Worm (Caenorhabditis elegans) whole organism, midembryonic: Measurements from ENCODE around the gene C08B6.5.

Experiments
- cog-1 ChIP-seq: sonication (generic microtip); optimal IDR thresholded peaks from 2 replicates; lab custom pipeline; 2016; ENCODE audit warnings: missing genetic modification characterization, missing compliant biosample characterization
- flt-1 ChIP-seq: fragments of 200-800 bp; sonication (Bioruptor generic); IDR thresholded peaks from 2 replicates; pipeline ENCODE4 v1.3.6; 2022; ENCODE audit warnings: missing genetic modification characterization, missing compliant biosample characterization
- klf-2 ChIP-seq: fragments of 200-800 bp; sonication (Bioruptor generic); conservative IDR thresholded peaks from 2 replicates; pipeline ENCODE4 v1.3.6; 2022; ENCODE audit warnings: missing genetic modification reagents, missing genetic modification characterization, missing compliant biosample characterization
- med-1 ChIP-seq: sonication (generic microtip); optimal IDR thresholded peaks from 2 replicates; lab custom pipeline; 2017; ENCODE audit warnings: missing genetic modification characterization, mild to moderate bottlenecking, missing compliant biosample characterization, antibody characterized with exemption, missing genetic modification reagents; ENCODE audit not compliant: insufficient read depth
- ref-1 ChIP-seq: fragments of 200-800 bp; sonication (Bioruptor generic); conservative IDR thresholded peaks from 2 replicates; pipeline ENCODE4 v1.3.6; 2022; ENCODE audit warnings: missing genetic modification reagents, missing genetic modification characterization, missing compliant biosample characterization
- ztf-23 ChIP-seq: fragments of 200-800 bp; sonication (Bioruptor generic); IDR thresholded peaks from 2 replicates; pipeline ENCODE4 v1.3.6; 2022; ENCODE audit warnings: missing genetic modification reagents, missing genetic modification characterization, missing compliant biosample characterization
- ztf-29 ChIP-seq: fragments of 200-800 bp; sonication (Bioruptor generic); IDR thresholded peaks from 2 replicates; pipeline ENCODE4 v1.3.6; 2022; ENCODE audit warnings: missing genetic modification reagents, missing genetic modification characterization, missing compliant biosample characterization

ce11 chrV:10073793-10074192, 43.8 kb upstream of the C08B6.5 start, which contains the start of gene F57A8.6:
- TF ChIP-seq med-1 (GFP tag; lab: Kevin White, UChicago) (no peak), ztf-29 (GFP tag; lab: Robert Waterston, UW) (no peak), ztf-23 (GFP tag; lab: Robert Waterston, UW) (no peak), klf-2 (GFP tag; lab: Robert Waterston, UW) (no peak), ref-1 (no peak), flt-1 (no peak), cog-1 (no peak)
